Worm (Caenorhabditis elegans): Measurements from ENCODE around the gene nlp-58.

nlp-58 gene

DNA sequence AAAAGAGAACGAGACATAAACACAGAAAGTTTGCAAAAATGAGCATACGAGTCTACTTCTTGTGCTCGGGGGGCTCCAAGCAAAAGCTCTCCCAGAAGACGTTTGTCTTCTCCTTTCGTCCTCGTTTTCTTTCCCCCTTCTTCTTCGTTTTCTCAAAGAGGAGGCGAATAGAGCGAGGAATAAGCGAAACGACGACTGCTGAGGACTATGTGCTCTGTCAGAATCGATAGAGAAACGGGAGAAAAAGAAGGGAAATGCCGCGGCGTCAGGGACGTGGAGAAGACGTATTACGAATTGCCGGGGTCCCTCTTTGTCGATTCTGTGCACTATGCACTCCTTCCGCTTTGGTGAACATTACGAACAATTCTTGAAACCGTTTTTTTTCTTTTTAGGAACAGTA lies 29.7 kb upstream of the nlp-58 start (continued):
- TF ChIP-seq bed-2 (GFP tag; IDR thresholded peaks at IDR 0.05) = no peak
- TF ChIP-seq ztf-6 (GFP tag; IDR thresholded peaks at IDR 0.05) = no peak
- TF ChIP-seq nhr-120 (GFP tag; IDR thresholded peaks at IDR 0.05) = no peak
- TF ChIP-seq atf-7 (tag; optimal IDR thresholded peaks at IDR 0.05) = peak; percentile 28
- no peak for TF ChIP-seq Y53F4B.3 (GFP tag; IDR thresholded peaks at IDR 0.05)
- TF ChIP-seq D2030.7 (GFP tag; IDR thresholded peaks at IDR 0.05) = peak; percentile 41
- 0 out of 2 replicates have a peak, but pooled peaks have one; percentile 23 for TF ChIP-seq attf-3 (GFP tag; conservative IDR thresholded peaks at IDR 0.05)
- TF ChIP-seq egrh-3 (GFP tag; IDR thresholded peaks at IDR 0.05) = no peak
- no peak for TF ChIP-seq aptf-2 (GFP tag; conservative IDR thresholded peaks at IDR 0.05)
- TF ChIP-seq dpff-1 (tag; optimal IDR thresholded peaks at IDR 0.05) = no peak
- TF ChIP-seq ccch-3 (GFP tag; optimal IDR thresholded peaks at IDR 0.05) = no peak
- 0 out of 2 replicates have a peak, but pooled peaks have one; percentile 19 for TF ChIP-seq hmg-1.2 (GFP tag; IDR thresholded peaks at IDR 0.05)
- no peak for TF ChIP-seq ztf-18 (tag; optimal IDR thresholded peaks at IDR 0.05)
- TF ChIP-seq Y53G8AR.9 (GFP tag; conservative IDR thresholded peaks at IDR 0.05) = 0 out of 2 replicates have a peak, but pooled peaks have one; percentile 14
- TF ChIP-seq C17E4.6 (GFP tag; IDR thresholded peaks at IDR 0.05) = peak; percentile 62; the same call in 1 of the 2 replicates
- peak; percentile 63 for TF ChIP-seq F49E8.2 (tag; optimal IDR thresholded peaks at IDR 0.05; ENCODE audit: insufficient read depth)
- no peak for TF ChIP-seq B0261.1 (tag; optimal IDR thresholded peaks at IDR 0.05)
- TF ChIP-seq lin-35 (GFP tag; optimal IDR thresholded peaks at IDR 0.05) = peak in 1 of 3 experiments; percentile 34
- no peak for TF ChIP-seq nfya-2 (GFP tag; IDR thresholded peaks at IDR 0.05)
- peak; percentile 58; the same call in 1 of the 2 replicates for TF ChIP-seq pbrm-1 (GFP tag; IDR thresholded peaks at IDR 0.05)
- TF ChIP-seq zfh-2 (GFP tag; conservative IDR thresholded peaks at IDR 0.05) = peak; percentile 51
- TF ChIP-seq mel-28 (tag; optimal IDR thresholded peaks at IDR 0.05; ENCODE audit: borderline replicate concordance) = no peak
- no peak for TF ChIP-seq rec-8 (tag; optimal IDR thresholded peaks at IDR 0.05)
- peak; percentile 13 for TF ChIP-seq K12H6.12 (tag; optimal IDR thresholded peaks at IDR 0.05)
- TF ChIP-seq efl-1 (GFP tag; optimal IDR thresholded peaks at IDR 0.05) = no peak
- no peak for TF ChIP-seq F37B4.10 (GFP tag; IDR thresholded peaks at IDR 0.05)
- peak; percentile 20; the same call in 1 of the 2 replicates for TF ChIP-seq rcor-1 (GFP tag; IDR thresholded peaks at IDR 0.05)
- TF ChIP-seq cebp-1 (GFP tag; IDR thresholded peaks at IDR 0.05) = no peak
- peak; percentile 46 for TF ChIP-seq cebp-1 (tag; optimal IDR thresholded peaks at IDR 0.05)
- TF ChIP-seq lin-26 (GFP tag; IDR thresholded peaks at IDR 0.05) = peak; percentile 45; the same call in 1 of the 2 replicates
- peak; percentile 21 for TF ChIP-seq ZK185.1 (tag; optimal IDR thresholded peaks at IDR 0.05; ENCODE audit: poor library complexity, severe bottlenecking)
- TF ChIP-seq ceh-79 (tag; optimal IDR thresholded peaks at IDR 0.05) = no peak
- no peak for TF ChIP-seq xnd-1 (tag; optimal IDR thresholded peaks at IDR 0.05)
- peak; percentile 33 for TF ChIP-seq F10E7.11 (tag; optimal IDR thresholded peaks at IDR 0.05)
- peak; percentile 71; the same call in 1 of the 2 replicates for TF ChIP-seq egl-18 (GFP tag; IDR thresholded peaks at IDR 0.05)
- TF ChIP-seq nfya-1 (tag; optimal IDR thresholded peaks at IDR 0.05; ENCODE audit: borderline replicate concordance, insufficient read depth) = no peak
- peak; percentile 50; the same call in 1 of the 2 replicates for TF ChIP-seq madf-6 (GFP tag; IDR thresholded peaks at IDR 0.05)
- no peak for TF ChIP-seq dpl-1 (GFP tag; optimal IDR thresholded peaks at IDR 0.05)
- TF ChIP-seq athp-1 (tag; optimal IDR thresholded peaks at IDR 0.05) = peak; percentile 33

DNA sequence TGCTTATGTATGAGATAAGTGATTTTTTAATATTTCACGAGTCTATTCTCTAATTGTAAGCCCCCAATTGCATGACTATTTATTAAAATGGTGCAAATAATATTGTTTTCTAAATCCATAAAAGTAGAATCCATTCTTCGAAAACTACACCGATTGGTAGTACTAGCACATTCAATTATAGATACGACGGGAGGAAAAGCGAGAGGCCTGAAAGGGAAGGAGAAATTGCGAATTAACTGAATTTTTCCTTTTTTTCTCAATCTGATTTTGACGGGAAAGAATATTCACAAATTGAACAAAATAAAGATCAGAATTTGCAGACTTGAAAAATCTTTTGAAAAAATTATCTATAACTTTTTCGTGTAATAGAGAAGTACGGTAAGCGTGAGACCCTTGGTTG lies 28.5 kb upstream of the nlp-58 start:
- no peak for TF ChIP-seq attf-6 (GFP tag; IDR thresholded peaks at IDR 0.05)
- TF ChIP-seq efl-1 (GFP tag; optimal IDR thresholded peaks at IDR 0.05) = no peak
- TF ChIP-seq F52B5.7 (tag; optimal IDR thresholded peaks at IDR 0.05) = no peak
- TF ChIP-seq aptf-3 (GFP tag; IDR thresholded peaks at IDR 0.05) = no peak
- no peak for TF ChIP-seq F33H1.4 (GFP tag; IDR thresholded peaks at IDR 0.05)
- no peak for TF ChIP-seq C06A6.2 (GFP tag; conservative IDR thresholded peaks at IDR 0.05)
- TF ChIP-seq nhr-179 (tag; optimal IDR thresholded peaks at IDR 0.05) = no peak
